Worm (Caenorhabditis elegans): Measurements from ENCODE around the gene itr-1.

Gene itr-1

ce11 chrIV:7724912-7725311 lies 49.9 kb downstream of the itr-1 start:
- TF ChIP-seq dao-5 (tag; optimal IDR thresholded peaks at IDR 0.05) (no peak), W03F9.2 (tag; optimal IDR thresholded peaks at IDR 0.05) (no peak), him-1 (tag; optimal IDR thresholded peaks at IDR 0.05) (no peak)

ce11 chrIV:7726325-7726724 lies 51.4 kb downstream of the itr-1 start, which contains the start of gene C50F7.5:
C50F7.5 (plus strand) TSS chrIV:7726719.
- TF ChIP-seq W03F9.2 (tag; optimal IDR thresholded peaks at IDR 0.05) (no peak), him-1 (tag; optimal IDR thresholded peaks at IDR 0.05) (no peak), dao-5 (tag; optimal IDR thresholded peaks at IDR 0.05) (no peak)

- TF ChIP-seq him-1 (tag; optimal IDR thresholded peaks at IDR 0.05) = no peak
- no peak for TF ChIP-seq W03F9.2 (tag; optimal IDR thresholded peaks at IDR 0.05)
- TF ChIP-seq dao-5 (tag; optimal IDR thresholded peaks at IDR 0.05) = no peak
Observed at ce11 chrIV:7727258-7727657, 52.3 kb downstream of the itr-1 start.

ce11 chrIV:7728402-7728963 lies 53.5 kb downstream of the itr-1 start, which contains the start of gene sucg-1:
sucg-1 (plus strand) TSS chrIV:7728913.
- TF ChIP-seq W03F9.2 (tag; optimal IDR thresholded peaks at IDR 0.05) (no peak), dao-5 (tag; optimal IDR thresholded peaks at IDR 0.05) (no peak), him-1 (tag; optimal IDR thresholded peaks at IDR 0.05) (no peak)

ce11 chrIV:7731960-7732359 lies 57.0 kb downstream of the itr-1 start, which contains the start of the genes C50F7.9 and C50F7.3:
C50F7.9 (minus strand) TSS chrIV:7732060.
C50F7.3 (plus strand) TSS chrIV:7732329.
- TF ChIP-seq dao-5 (tag; optimal IDR thresholded peaks at IDR 0.05) (no peak), W03F9.2 (tag; optimal IDR thresholded peaks at IDR 0.05) (no peak), him-1 (tag; optimal IDR thresholded peaks at IDR 0.05) (no peak)

ce11 chrIV:7734173-7734572 lies 59.2 kb downstream of the itr-1 start:
- TF ChIP-seq dao-5 (tag; optimal IDR thresholded peaks at IDR 0.05) (no peak), W03F9.2 (tag; optimal IDR thresholded peaks at IDR 0.05) (no peak), him-1 (tag; optimal IDR thresholded peaks at IDR 0.05) (no peak)

ce11 chrIV:7734619-7735018 lies 59.6 kb downstream of the itr-1 start, which contains the start of gene clx-1:
clx-1 (plus strand) TSS chrIV:7734648.
- TF ChIP-seq him-1 (tag; optimal IDR thresholded peaks at IDR 0.05) (no peak), W03F9.2 (tag; optimal IDR thresholded peaks at IDR 0.05) (no peak), dao-5 (tag; optimal IDR thresholded peaks at IDR 0.05) (no peak)

ce11 chrIV:7736616-7737015 lies 61.6 kb downstream of the itr-1 start:
- TF ChIP-seq W03F9.2 (tag; optimal IDR thresholded peaks at IDR 0.05) = no peak
- TF ChIP-seq him-1 (tag; optimal IDR thresholded peaks at IDR 0.05) = no peak
- no peak for TF ChIP-seq dao-5 (tag; optimal IDR thresholded peaks at IDR 0.05)

- TF ChIP-seq W03F9.2 (tag; optimal IDR thresholded peaks at IDR 0.05) (no peak), dao-5 (tag; optimal IDR thresholded peaks at IDR 0.05) (no peak), him-1 (tag; optimal IDR thresholded peaks at IDR 0.05) (no peak)
Observed at ce11 chrIV:7743539-7743938, 68.6 kb downstream of the itr-1 start, which contains the start of gene npr-35. npr-35 (plus strand) TSS chrIV:7743839.
